Worm (Caenorhabditis elegans) whole organism, L2 larva: Measurements from ENCODE around the gene F20D6.6.

Source experiments
- ama-1 ChIP-seq: fragments of 150-350 bp; optimal IDR thresholded peaks from 2 replicates; lab custom pipeline; 2018; ENCODE audit warnings: inconsistent platforms
- blmp-1 ChIP-seq: sonication (generic microtip); optimal IDR thresholded peaks from 2 replicates; lab custom pipeline; 2017; ENCODE audit warnings: missing genetic modification characterization, mild to moderate bottlenecking, missing compliant biosample characterization, antibody characterized with exemption, moderate library complexity; ENCODE audit not compliant: insufficient read depth
- elt-3 ChIP-seq: sonication (generic microtip); optimal IDR thresholded peaks from 2 replicates; lab custom pipeline; 2017; ENCODE audit warnings: missing biosample characterization, missing genetic modification characterization
- gmeb-1 ChIP-seq: fragments of 150-350 bp; optimal IDR thresholded peaks from 2 replicates; lab custom pipeline; 2014; ENCODE audit warnings: missing biosample characterization, missing genetic modification characterization
- lin-13 ChIP-seq: fragments of 150-350 bp; optimal IDR thresholded peaks from 2 replicates; lab custom pipeline; 2014; ENCODE audit warnings: missing biosample characterization, missing genetic modification reagents, missing genetic modification characterization

DNA sequence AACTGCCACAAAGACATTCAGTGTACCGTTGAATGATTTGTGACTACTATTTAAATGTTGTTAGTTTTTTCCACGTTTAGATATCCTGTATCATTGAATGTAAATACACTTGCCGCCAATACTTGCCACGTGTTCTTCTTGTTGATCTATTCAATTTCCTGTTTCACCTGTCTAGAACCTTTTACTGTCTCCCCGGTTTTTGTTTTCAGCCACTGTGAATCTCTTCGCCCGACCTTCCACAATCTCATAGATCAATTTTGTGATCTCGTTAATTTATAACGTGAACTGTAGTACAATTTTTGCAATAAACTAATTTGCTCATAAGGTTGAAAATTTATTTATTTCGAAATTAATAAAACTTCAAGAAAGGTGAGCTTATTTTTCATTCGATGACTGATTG, 14.4 kb upstream of the F20D6.6 start, which contains the start of gene D1014.13:
- TF ChIP-seq ama-1 (no peak), blmp-1 (tag; lab: Kevin White, UChicago) (no peak), gmeb-1 (tag; lab: Kevin White, UChicago) (no peak), lin-13 (GFP tag; lab: Kevin White, UChicago) (no peak), elt-3 (tag; lab: Kevin White, UChicago) (no peak)
